Worm (Caenorhabditis elegans): ENCODE measurements around the gene R155.3.
A peak's percentile ranks its signal among the peaks of the same experiment; 100 is the strongest.

Gene R155.3

DNA sequence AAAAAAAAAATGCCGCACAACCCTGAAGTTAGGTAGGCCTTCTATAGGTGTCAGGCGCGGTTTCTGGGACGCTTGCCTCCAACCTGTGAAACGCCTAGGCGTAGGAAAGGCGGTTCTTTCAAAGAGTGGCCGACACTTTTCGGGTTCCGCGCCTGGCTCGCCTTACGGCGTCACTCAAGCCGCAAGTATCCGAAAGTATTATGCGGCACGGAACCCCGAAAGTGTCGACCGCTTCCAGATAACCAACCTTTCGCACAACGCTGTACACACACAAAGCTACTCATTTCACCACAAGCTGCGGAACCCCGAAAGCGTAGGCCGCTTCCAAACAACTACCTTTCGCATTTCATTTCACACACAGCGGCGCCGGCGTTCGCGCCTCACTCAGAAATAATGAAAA lies 13.4 kb downstream of the R155.3 start:
- TF ChIP-seq zfh-2 (GFP tag; conservative IDR thresholded peaks at IDR 0.05) (peak; percentile 53), ekl-4 (GFP tag; IDR thresholded peaks at IDR 0.05) (no peak), snpc-1.1 (tag; optimal IDR thresholded peaks at IDR 0.05; ENCODE audit: insufficient read depth) (peak; percentile 40), F39B2.1 (GFP tag; IDR thresholded peaks at IDR 0.05) (no peak), hmg-20 (GFP tag; IDR thresholded peaks at IDR 0.05) (no peak), nhr-120 (GFP tag; IDR thresholded peaks at IDR 0.05) (no peak), mel-28 (tag; optimal IDR thresholded peaks at IDR 0.05; ENCODE audit: borderline replicate concordance) (no peak), ceh-40 (GFP tag; IDR thresholded peaks at IDR 0.05) (no peak), ama-1 (optimal IDR thresholded peaks at IDR 0.05) (no peak), ama-1 (GFP tag; optimal IDR thresholded peaks at IDR 0.05) (no peak), nhr-27 (tag; optimal IDR thresholded peaks at IDR 0.05) (no peak), B0336.3 (GFP tag; IDR thresholded peaks at IDR 0.05) (no peak), F37B4.10 (GFP tag; IDR thresholded peaks at IDR 0.05) (peak; percentile 92; the same call in 1 of the 2 replicates), B0261.1 (tag; optimal IDR thresholded peaks at IDR 0.05) (no peak), madf-8 (GFP tag; conservative IDR thresholded peaks at IDR 0.05) (no peak), ZK185.1 (tag; optimal IDR thresholded peaks at IDR 0.05; ENCODE audit: poor library complexity, severe bottlenecking) (no peak)

DNA sequence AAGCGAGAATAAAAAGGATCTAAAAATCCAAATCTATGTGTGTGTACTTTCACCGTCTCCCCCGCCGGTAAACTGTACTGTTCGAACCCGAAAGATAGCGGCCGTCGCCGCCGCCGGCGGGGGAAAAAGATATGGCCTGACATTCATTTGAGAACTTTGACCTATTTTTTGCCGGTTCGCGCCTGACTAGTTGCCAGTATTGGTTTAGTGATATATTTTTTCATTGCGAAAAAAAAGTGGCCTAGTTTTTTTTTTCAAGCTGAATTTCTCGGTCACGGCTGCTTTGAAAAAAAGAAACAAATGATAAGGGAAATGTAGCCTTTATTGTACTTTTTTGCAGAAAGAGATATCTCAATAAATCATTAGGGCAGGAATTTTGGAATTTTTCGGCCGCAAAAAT lies 14.0 kb downstream of the R155.3 start:
- no peak for TF ChIP-seq snpc-4 (GFP tag; optimal IDR thresholded peaks at IDR 0.05)
- no peak for TF ChIP-seq snpc-4 (tag; optimal IDR thresholded peaks at IDR 0.05)
- TF ChIP-seq F22D6.2 (tag; optimal IDR thresholded peaks at IDR 0.05), result no peak
- no peak for TF ChIP-seq unc-130 (GFP tag; optimal IDR thresholded peaks at IDR 0.05)
- no peak for TF ChIP-seq sea-2 (GFP tag; IDR thresholded peaks at IDR 0.05)
- TF ChIP-seq ZK185.1 (tag; optimal IDR thresholded peaks at IDR 0.05; ENCODE audit: poor library complexity, severe bottlenecking), result no peak
- no peak for TF ChIP-seq mel-28 (tag; optimal IDR thresholded peaks at IDR 0.05; ENCODE audit: borderline replicate concordance)
- TF ChIP-seq unc-62 (GFP tag; optimal IDR thresholded peaks at IDR 0.05), result no peak
- no peak for TF ChIP-seq F55B11.4 (tag; optimal IDR thresholded peaks at IDR 0.05; ENCODE audit: borderline replicate concordance, insufficient read depth)
- TF ChIP-seq gei-17 (GFP tag; optimal IDR thresholded peaks at IDR 0.05), result no peak
- no peak for TF ChIP-seq aptf-2 (GFP tag; conservative IDR thresholded peaks at IDR 0.05)
- no peak for TF ChIP-seq zim-3 (tag; optimal IDR thresholded peaks at IDR 0.05)
- no peak for TF ChIP-seq him-1 (tag; optimal IDR thresholded peaks at IDR 0.05)
- TF ChIP-seq snpc-1.1 (tag; optimal IDR thresholded peaks at IDR 0.05; ENCODE audit: insufficient read depth), result no peak
- TF ChIP-seq pha-4 (tag; optimal IDR thresholded peaks at IDR 0.05), result no peak
- TF ChIP-seq pbrm-1 (GFP tag; IDR thresholded peaks at IDR 0.05), result no peak
- TF ChIP-seq Y67H2A.10 (GFP tag; conservative IDR thresholded peaks at IDR 0.05), result no peak
- no peak for TF ChIP-seq Y79H2A.3 (GFP tag; conservative IDR thresholded peaks at IDR 0.05)
- TF ChIP-seq nhr-179 (tag; optimal IDR thresholded peaks at IDR 0.05), result no peak
- no peak for TF ChIP-seq atf-7 (tag; optimal IDR thresholded peaks at IDR 0.05)
- TF ChIP-seq F49E8.2 (tag; optimal IDR thresholded peaks at IDR 0.05; ENCODE audit: insufficient read depth), result no peak
- TF ChIP-seq aptf-3 (GFP tag; IDR thresholded peaks at IDR 0.05), result no peak
- no peak for TF ChIP-seq mxl-1 (tag; optimal IDR thresholded peaks at IDR 0.05)
- peak; percentile 23; the same call in 1 of the 2 replicates for TF ChIP-seq mcd-1 (GFP tag; IDR thresholded peaks at IDR 0.05)
- TF ChIP-seq F10E7.11 (tag; optimal IDR thresholded peaks at IDR 0.05), result no peak
- no peak for TF ChIP-seq hlh-12 (tag; optimal IDR thresholded peaks at IDR 0.05)
- no peak for TF ChIP-seq lin-35 (GFP tag; optimal IDR thresholded peaks at IDR 0.05)
- no peak for TF ChIP-seq snpc-3.4 (tag; optimal IDR thresholded peaks at IDR 0.05)
- no peak for TF ChIP-seq C17E4.6 (GFP tag; IDR thresholded peaks at IDR 0.05)
- TF ChIP-seq lin-26 (GFP tag; IDR thresholded peaks at IDR 0.05), result no peak
- TF ChIP-seq fkh-3 (tag; optimal IDR thresholded peaks at IDR 0.05), result no peak
- TF ChIP-seq dpl-1 (GFP tag; optimal IDR thresholded peaks at IDR 0.05), result no peak
- TF ChIP-seq attf-3 (GFP tag; conservative IDR thresholded peaks at IDR 0.05), result no peak
- no peak for TF ChIP-seq B0019.2 (GFP tag; conservative IDR thresholded peaks at IDR 0.05)
- no peak for TF ChIP-seq sptf-2 (GFP tag; optimal IDR thresholded peaks at IDR 0.05)
- TF ChIP-seq lin-54 (GFP tag; optimal IDR thresholded peaks at IDR 0.05), result peak; percentile 18

Data from whole organism, young adult.